Fruit fly (Drosophila melanogaster) whole organism, embryonic: ENCODE data around the gene CG43867.

Experiments used
- Atf-2 ChIP-seq: fragments of 200-800 bp; sonication (Bioruptor generic); optimal IDR thresholded peaks from 2 replicates; lab custom pipeline; 2016; ENCODE audit warnings: missing biosample characterization, missing genetic modification characterization
- BEAF-32 ChIP-seq: fragments of 200-800 bp; sonication (Bioruptor generic); optimal IDR thresholded peaks from 3 replicates; lab custom pipeline; 2017; ENCODE audit warnings: missing biosample characterization, missing genetic modification characterization, mild to moderate bottlenecking, moderate library complexity, missing genetic modification reagents
- Bgb ChIP-seq: fragments of 200-800 bp; sonication (Bioruptor generic); IDR thresholded peaks from 2 replicates; pipeline ENCODE4 v1.3.6; 2022; ENCODE audit warnings: missing biosample characterization, missing genetic modification characterization; ENCODE audit not compliant: partially characterized antibody
- CG10209 ChIP-seq: fragments of 200-800 bp; sonication (Bioruptor generic); optimal IDR thresholded peaks from 3 replicates; lab custom pipeline; 2017; ENCODE audit warnings: missing biosample characterization, mild to moderate bottlenecking, missing genetic modification characterization, missing genetic modification reagents
- CG12299 ChIP-seq: fragments of 200-800 bp; sonication (Bioruptor generic); optimal IDR thresholded peaks from 2 replicates; lab custom pipeline; 2018; ENCODE audit warnings: missing biosample characterization, mild to moderate bottlenecking, missing genetic modification characterization
- CG12744 ChIP-seq: fragments of 200-800 bp; sonication (Bioruptor generic); optimal IDR thresholded peaks from 2 replicates; lab custom pipeline; 2016; ENCODE audit warnings: missing biosample characterization, missing genetic modification characterization
- CG12769 ChIP-seq: fragments of 200-800 bp; sonication (Bioruptor generic); optimal IDR thresholded peaks from 2 replicates; lab custom pipeline; 2019; ENCODE audit warnings: missing biosample characterization, mild to moderate bottlenecking, missing genetic modification characterization, moderate library complexity
- CG13287 ChIP-seq: fragments of 200-800 bp; sonication (Bioruptor generic); IDR thresholded peaks from 2 replicates; pipeline ENCODE4 v1.3.6; 2022; ENCODE audit warnings: missing biosample characterization, missing genetic modification characterization; ENCODE audit not compliant: partially characterized antibody
- CG13296 ChIP-seq: fragments of 200-800 bp; sonication (Bioruptor generic); optimal IDR thresholded peaks from 3 replicates; lab custom pipeline; 2018; ENCODE audit warnings: missing biosample characterization, mild to moderate bottlenecking, missing genetic modification characterization
- CG13894 ChIP-seq: fragments of 200-800 bp; sonication (Bioruptor generic); optimal IDR thresholded peaks from 3 replicates; lab custom pipeline; 2018; ENCODE audit warnings: missing biosample characterization, mild to moderate bottlenecking, missing genetic modification characterization, moderate library complexity
- CG15011 ChIP-seq: fragments of 200-800 bp; sonication (Bioruptor generic); optimal IDR thresholded peaks from 3 replicates; lab custom pipeline; 2018; ENCODE audit warnings: missing biosample characterization, mild to moderate bottlenecking, missing genetic modification characterization
- CG16813 ChIP-seq: fragments of 200-800 bp; sonication (Bioruptor generic); IDR thresholded peaks from 3 replicates; pipeline ENCODE4 v1.3.6; 2022; ENCODE audit warnings: missing biosample characterization, missing genetic modification characterization; ENCODE audit not compliant: partially characterized antibody
- CG34224 ChIP-seq: fragments of 200-800 bp; sonication (Bioruptor generic); IDR thresholded peaks from 3 replicates; pipeline ENCODE4 v1.3.6; 2022; ENCODE audit warnings: missing biosample characterization, missing genetic modification characterization; ENCODE audit not compliant: partially characterized antibody
- CG6791 ChIP-seq: fragments of 200-800 bp; sonication (Bioruptor generic); IDR thresholded peaks from 3 replicates; pipeline ENCODE4 v1.3.6; 2022; ENCODE audit warnings: missing biosample characterization, missing genetic modification characterization; ENCODE audit not compliant: partially characterized antibody
- CG7987 ChIP-seq: fragments of 200-800 bp; sonication (Bioruptor generic); optimal IDR thresholded peaks from 2 replicates; lab custom pipeline; 2018; ENCODE audit warnings: missing biosample characterization, mild to moderate bottlenecking, missing genetic modification characterization, moderate library complexity
- CTCF ChIP-seq: fragments of 200-800 bp; sonication (Bioruptor generic); optimal IDR thresholded peaks from 2 replicates; lab custom pipeline; 2017; ENCODE audit warnings: missing biosample characterization, mild to moderate bottlenecking, missing genetic modification characterization, moderate library complexity
- Dip2 ChIP-seq: fragments of 200-800 bp; sonication (Bioruptor generic); IDR thresholded peaks from 2 replicates; pipeline ENCODE4 v1.3.6; 2022; ENCODE audit warnings: missing biosample characterization, missing genetic modification characterization
- Dref ChIP-seq: fragments of 200-800 bp; sonication (Bioruptor generic); IDR thresholded peaks from 2 replicates; pipeline ENCODE4 v1.3.6; 2022; ENCODE audit warnings: missing biosample characterization, missing genetic modification characterization
- Ets97D ChIP-seq: fragments of 200-800 bp; sonication (Bioruptor generic); optimal IDR thresholded peaks from 3 replicates; lab custom pipeline; 2016; ENCODE audit warnings: missing biosample characterization, missing genetic modification characterization
- HLH4C ChIP-seq: fragments of 200-800 bp; sonication (Bioruptor generic); IDR thresholded peaks from 3 replicates; pipeline ENCODE4 v1.3.6; 2022; ENCODE audit warnings: missing biosample characterization, missing genetic modification characterization; ENCODE audit not compliant: partially characterized antibody
- Lpt ChIP-seq: fragments of >200 bp; optimal IDR thresholded peaks from 2 replicates; lab custom pipeline; 2018; ENCODE audit warnings: missing biosample characterization, missing genetic modification characterization
- MBD-R2 ChIP-seq: fragments of 200-800 bp; sonication (Bioruptor generic); IDR thresholded peaks from 2 replicates; pipeline ENCODE4 v1.3.6; 2022; ENCODE audit warnings: missing biosample characterization, missing genetic modification characterization
- Nf-YB ChIP-seq: fragments of 200-800 bp; sonication (Bioruptor generic); optimal IDR thresholded peaks from 3 replicates; lab custom pipeline; 2019; ENCODE audit warnings: missing biosample characterization, mild to moderate bottlenecking, missing genetic modification characterization, moderate library complexity
- Opbp ChIP-seq: fragments of 200-800 bp; sonication (Bioruptor generic); IDR thresholded peaks from 3 replicates; pipeline ENCODE4 v1.3.6; 2022; ENCODE audit warnings: missing biosample characterization, missing genetic modification characterization; ENCODE audit not compliant: partially characterized antibody
- Scr ChIP-seq: fragments of 200-800 bp; sonication (Bioruptor generic); IDR thresholded peaks from 2 replicates; pipeline ENCODE4 v1.3.6; 2022; ENCODE audit warnings: missing biosample characterization, missing genetic modification characterization; ENCODE audit not compliant: partially characterized antibody
- Side ChIP-seq: fragments of 200-800 bp; sonication (Bioruptor generic); optimal IDR thresholded peaks from 2 replicates; lab custom pipeline; 2016; ENCODE audit warnings: missing biosample characterization, missing genetic modification characterization
- Sry-δ ChIP-seq: fragments of 200-800 bp; sonication (Bioruptor generic); optimal IDR thresholded peaks from 2 replicates; lab custom pipeline; 2016; ENCODE audit warnings: missing biosample characterization, missing genetic modification characterization
- ab ChIP-seq: fragments of 200-800 bp; sonication (Bioruptor generic); optimal IDR thresholded peaks from 2 replicates; lab custom pipeline; 2016; ENCODE audit warnings: missing biosample characterization, missing genetic modification characterization
- amos ChIP-seq: fragments of 200-800 bp; sonication (Bioruptor generic); IDR thresholded peaks from 2 replicates; pipeline ENCODE4 v1.3.6; 2022; ENCODE audit warnings: missing biosample characterization, missing genetic modification characterization; ENCODE audit not compliant: partially characterized antibody
- ash1 ChIP-seq: fragments of 200-800 bp; sonication (Bioruptor generic); optimal IDR thresholded peaks from 2 replicates; lab custom pipeline; 2018; ENCODE audit warnings: missing biosample characterization, mild to moderate bottlenecking, missing genetic modification characterization
- ato ChIP-seq: fragments of 200-800 bp; sonication (Bioruptor generic); IDR thresholded peaks from 2 replicates; pipeline ENCODE4 v1.3.6; 2022; ENCODE audit warnings: missing biosample characterization, missing genetic modification characterization; ENCODE audit not compliant: partially characterized antibody
- bbx ChIP-seq: fragments of 200-800 bp; sonication (Bioruptor generic); IDR thresholded peaks from 2 replicates; pipeline ENCODE4 v1.3.6; 2022; ENCODE audit warnings: missing biosample characterization, missing genetic modification characterization; ENCODE audit not compliant: partially characterized antibody
- gfzf ChIP-seq: fragments of 200-800 bp; sonication (Bioruptor generic); optimal IDR thresholded peaks from 2 replicates; lab custom pipeline; 2016; ENCODE audit warnings: missing biosample characterization, mild to moderate bottlenecking, missing genetic modification characterization, moderate library complexity
- h ChIP-seq: fragments of >200 bp; optimal IDR thresholded peaks from 2 replicates; lab custom pipeline; 2017
- inv ChIP-seq: fragments of 200-800 bp; sonication (Bioruptor generic); IDR thresholded peaks from 2 replicates; pipeline ENCODE4 v1.3.6; 2022; ENCODE audit warnings: missing biosample characterization, missing genetic modification characterization; ENCODE audit not compliant: partially characterized antibody
- kni ChIP-seq: fragments of 200-800 bp; sonication (Bioruptor generic); optimal IDR thresholded peaks from 3 replicates; lab custom pipeline; 2017; ENCODE audit warnings: mild to moderate bottlenecking, missing biosample characterization, missing genetic modification reagents, missing genetic modification characterization
- knrl ChIP-seq: fragments of 200-800 bp; sonication (Bioruptor generic); IDR thresholded peaks from 3 replicates; pipeline ENCODE4 v1.3.6; 2022; ENCODE audit warnings: missing biosample characterization, missing genetic modification characterization; ENCODE audit not compliant: partially characterized antibody
- otp ChIP-seq: fragments of 200-800 bp; sonication (Bioruptor generic); IDR thresholded peaks from 3 replicates; pipeline ENCODE4, ENCODE4 v1.3.6; 2022; ENCODE audit warnings: missing biosample characterization, missing genetic modification characterization
- pan ChIP-seq, 4 experiments: fragments of >200 bp in 3 of 4; fragments of 200-800 bp in 1 of 4; sonication (Bioruptor generic) in 1 of 4; optimal IDR thresholded peaks in 3 of 4; IDR thresholded peaks in 1 of 4; 2 replicates each; pipeline versions ENCODE4 v1.3.6 to Lab custom; 2017 to 2022; ENCODE audit warnings: missing biosample characterization in 2 of 4, missing genetic modification characterization in 2 of 4, mixed read lengths in 1 of 4
- pita ChIP-seq: fragments of 200-800 bp; sonication (Bioruptor generic); optimal IDR thresholded peaks from 2 replicates; lab custom pipeline; 2017; ENCODE audit warnings: missing biosample characterization, mild to moderate bottlenecking, missing genetic modification characterization
- pnt ChIP-seq: fragments of 200-800 bp; sonication (Bioruptor generic); optimal IDR thresholded peaks from 3 replicates; lab custom pipeline; 2016; ENCODE audit warnings: missing biosample characterization, missing genetic modification characterization
- sna ChIP-seq: fragments of 200-800 bp; sonication (Bioruptor generic); IDR thresholded peaks from 2 replicates; pipeline ENCODE4 v1.3.6; 2022; ENCODE audit warnings: missing biosample characterization, missing genetic modification characterization; ENCODE audit not compliant: partially characterized antibody
- sob ChIP-seq: fragments of 200-800 bp; sonication (Bioruptor generic); IDR thresholded peaks from 2 replicates; pipeline ENCODE4 v1.3.6; 2022; ENCODE audit warnings: missing biosample characterization, missing genetic modification characterization
- tll ChIP-seq, 2 experiments: fragments of 200-800 bp in 1 of 2; fragments of >200 bp in 1 of 2; sonication (Bioruptor generic) in 1 of 2; optimal IDR thresholded peaks; 2 replicates each; lab custom pipeline; 2017 to 2019; ENCODE audit warnings: missing biosample characterization in 2 of 2, missing genetic modification characterization in 2 of 2, mild to moderate bottlenecking in 1 of 2, moderate library complexity in 1 of 2
- trh ChIP-seq: fragments of 200-800 bp; sonication (Bioruptor generic); optimal IDR thresholded peaks from 2 replicates; lab custom pipeline; 2016; ENCODE audit warnings: missing biosample characterization, missing genetic modification characterization
- unc-4 ChIP-seq: fragments of 200-800 bp; sonication (Bioruptor generic); IDR thresholded peaks from 2 replicates; pipeline ENCODE4 v1.3.6; 2022; ENCODE audit warnings: missing biosample characterization, missing genetic modification characterization; ENCODE audit not compliant: partially characterized antibody
- vvl ChIP-seq: fragments of 200-800 bp; sonication (Bioruptor generic); IDR thresholded peaks from 2 replicates; pipeline ENCODE4 v1.3.6; 2022; ENCODE audit warnings: missing biosample characterization, missing genetic modification characterization
- zfh2 ChIP-seq: fragments of 200-800 bp; sonication (Bioruptor generic); optimal IDR thresholded peaks from 2 replicates; lab custom pipeline; 2016; ENCODE audit warnings: missing biosample characterization, missing genetic modification characterization

CG43867 gene

DNA sequence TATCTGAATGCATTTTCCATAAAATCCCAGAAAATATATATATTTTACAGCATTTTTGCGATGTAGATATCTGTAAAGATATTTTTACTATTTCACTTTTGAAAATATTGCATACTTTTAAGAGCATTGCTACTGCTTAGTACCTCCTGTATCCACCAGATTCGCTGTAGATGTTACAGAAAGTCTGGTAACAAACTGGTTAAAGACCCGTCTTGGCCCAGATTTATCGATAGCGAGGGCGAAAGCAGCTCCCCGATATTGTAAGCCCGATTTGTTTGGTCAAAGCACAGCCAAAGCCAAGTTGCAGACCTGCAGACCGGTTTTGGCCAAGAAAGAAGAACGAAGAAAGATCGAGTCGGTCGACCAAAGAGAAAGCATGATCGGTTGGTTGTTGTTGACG lies 143.3 kb downstream of the CG43867 start, which contains the start of gene tw (continued):
- no peak for TF ChIP-seq Atf-2
- peak; percentile 7 for TF ChIP-seq Sry-δ (GFP tag; lab: Kevin White, UChicago)
- TF ChIP-seq CG13894 (tag; lab: Kevin White, UChicago) = peak; percentile 71
- 0 out of 2 replicates have a peak, but pooled peaks have one; percentile 16 for TF ChIP-seq vvl (GFP tag; lab: Robert Waterston, UW)
- TF ChIP-seq CG34224 (GFP tag; lab: Robert Waterston, UW) = peak; percentile 27; the same call in 1 of the 3 replicates
- no peak for TF ChIP-seq CG12299 (tag; lab: Kevin White, UChicago)
- peak; percentile 44; the same call in 1 of the 2 replicates for TF ChIP-seq sna (GFP tag; lab: Robert Waterston, UW)
- peak; percentile 62 for TF ChIP-seq CG13287
- TF ChIP-seq CTCF (GFP tag; lab: Kevin White, UChicago) = peak; percentile 92
- no peak for TF ChIP-seq Lpt (GFP tag; lab: Kevin White, UChicago)
- peak; percentile 61 for TF ChIP-seq Dref
- TF ChIP-seq knrl = peak; percentile 40; the same call in 2 of the 3 replicates
- TF ChIP-seq ato (GFP tag; lab: Robert Waterston, UW) = 0 out of 2 replicates have a peak, but pooled peaks have one; percentile 34
- TF ChIP-seq amos (GFP tag; lab: Robert Waterston, UW) = peak; percentile 57
- TF ChIP-seq CG10209 (GFP tag; lab: Kevin White, UChicago) = no peak
- no peak for TF ChIP-seq pan (optimal IDR thresholded peaks at IDR 0.05; lab: Kevin White, UChicago)
- TF ChIP-seq pan (GFP tag; optimal IDR thresholded peaks at IDR 0.05 in 1 of 2, IDR thresholded peaks at IDR 0.05 in 1 of 2) = no peak
- TF ChIP-seq Nf-YB (GFP tag; lab: Kevin White, UChicago) = no peak
- TF ChIP-seq otp (GFP tag; lab: Robert Waterston, UW) = no peak
- TF ChIP-seq kni = peak; percentile 10
- 0 out of 2 replicates have a peak, but pooled peaks have one; percentile 6 for TF ChIP-seq inv (GFP tag; lab: Robert Waterston, UW)
- TF ChIP-seq ash1 (GFP tag; lab: Kevin White, UChicago) = no peak
- TF ChIP-seq CG13296 (GFP tag; lab: Kevin White, UChicago) = no peak
- no peak for TF ChIP-seq CG7987
- peak; percentile 59; the same call in 2 of the 3 replicates for TF ChIP-seq CG6791 (GFP tag; lab: Robert Waterston, UW)
- TF ChIP-seq pita (GFP tag; lab: Kevin White, UChicago) = peak; percentile 27
- no peak for TF ChIP-seq tll (GFP tag; optimal IDR thresholded peaks at IDR 0.05; lab: Kevin White, UChicago)
- TF ChIP-seq pnt (GFP tag; lab: Kevin White, UChicago) = no peak
- peak; percentile 72 for TF ChIP-seq bbx
- TF ChIP-seq CG12769 (tag; lab: Kevin White, UChicago) = peak; percentile 79
- peak; percentile 52 for TF ChIP-seq BEAF-32 (GFP tag; lab: Kevin White, UChicago)
- peak; percentile 4 for TF ChIP-seq gfzf
- no peak for TF ChIP-seq Dip2 (GFP tag; lab: Robert Waterston, UW)
- TF ChIP-seq Bgb (GFP tag; lab: Robert Waterston, UW) = peak; percentile 58; the same call in 1 of the 2 replicates
- TF ChIP-seq CG16813 (GFP tag; lab: Robert Waterston, UW) = 0 out of 3 replicates have a peak, but pooled peaks have one; percentile 43
- TF ChIP-seq Ets97D (GFP tag; lab: Kevin White, UChicago) = no peak
- TF ChIP-seq sob = 0 out of 2 replicates have a peak, but pooled peaks have one; percentile 14
- TF ChIP-seq HLH4C (GFP tag; lab: Robert Waterston, UW) = peak; percentile 29; the same call in 1 of the 3 replicates
- no peak for TF ChIP-seq zfh2 (GFP tag; lab: Kevin White, UChicago)
- no peak for TF ChIP-seq trh (GFP tag; lab: Kevin White, UChicago)
- peak; percentile 52 for TF ChIP-seq unc-4 (GFP tag; lab: Robert Waterston, UW)
- peak; percentile 33; the same call in 1 of the 3 replicates for TF ChIP-seq Opbp
- TF ChIP-seq ab (GFP tag; lab: Kevin White, UChicago) = no peak
- TF ChIP-seq Side = no peak
- no peak for TF ChIP-seq CG12744 (GFP tag; lab: Kevin White, UChicago)
- TF ChIP-seq h (lab: Kevin White, UChicago) = no peak
- no peak for TF ChIP-seq CG15011
- peak; percentile 50; the same call in 1 of the 2 replicates for TF ChIP-seq Scr (GFP tag; lab: Robert Waterston, UW)
- peak; percentile 31; the same call in 1 of the 2 replicates for TF ChIP-seq MBD-R2 (GFP tag; lab: Robert Waterston, UW)
